Worm (Caenorhabditis elegans): ENCODE data around the gene K02D10.3.

DNA sequence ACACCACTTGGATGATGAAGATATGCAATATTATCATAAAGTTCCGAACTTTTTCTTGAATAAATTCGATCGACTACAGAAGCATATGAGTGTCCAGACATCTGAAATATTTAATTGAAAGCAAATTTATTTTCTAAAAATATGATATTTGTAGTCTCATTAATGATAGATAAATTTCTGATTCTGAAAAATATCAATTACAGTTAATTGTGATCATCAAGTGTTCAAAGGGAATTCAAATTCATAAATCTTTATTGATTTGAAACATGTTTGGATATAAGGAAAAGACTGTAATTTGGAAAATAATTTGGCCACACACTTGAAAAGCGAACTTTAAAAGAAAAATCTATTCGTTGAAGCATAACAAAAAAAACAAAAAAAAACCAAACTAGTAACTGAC, 35.5 kb upstream of the K02D10.3 start, which contains the start of gene F54F2.7:
- TF ChIP-seq ceh-9 (tag; optimal IDR thresholded peaks at IDR 0.05) (no peak), C38D4.7 (GFP tag; optimal IDR thresholded peaks at IDR 0.05) (no peak), Y22D7AL.16 (tag; optimal IDR thresholded peaks at IDR 0.05) (no peak)
